Worm (Caenorhabditis elegans) whole organism, L1 larva: Measurements from ENCODE around the gene pap-1.

Experiments
- F16B12.6 ChIP-seq: fragments of 150-350 bp; optimal IDR thresholded peaks from 2 replicates; lab custom pipeline; 2014; ENCODE audit warnings: missing biosample characterization, missing genetic modification characterization
- aly-2 ChIP-seq: fragments of 150-350 bp; optimal IDR thresholded peaks from 2 replicates; lab custom pipeline; 2014; ENCODE audit warnings: missing biosample characterization, missing genetic modification characterization
- ama-1 ChIP-seq: fragments of 150-350 bp; optimal IDR thresholded peaks from 2 replicates; lab custom pipeline; 2014
- egl-27 ChIP-seq, 2 experiments: fragments of 150-350 bp in 1 of 2; sonication (generic microtip); optimal IDR thresholded peaks; 3 replicates each; lab custom pipeline; 2017 to 2018; ENCODE audit warnings: missing biosample characterization in 2 of 2, missing genetic modification characterization in 2 of 2, missing genetic modification reagents in 2 of 2
- jun-1 ChIP-seq: fragments of 150-350 bp; optimal IDR thresholded peaks from 2 replicates; lab custom pipeline; 2014; ENCODE audit warnings: missing biosample characterization, missing genetic modification reagents, missing genetic modification characterization
- lin-13 ChIP-seq: fragments of 150-350 bp; optimal IDR thresholded peaks from 2 replicates; lab custom pipeline; 2014; ENCODE audit warnings: missing biosample characterization, missing genetic modification reagents, missing genetic modification characterization
- mdl-1 ChIP-seq, 2 experiments: fragments of 150-350 bp; optimal IDR thresholded peaks; 2 replicates each; lab custom pipeline; 2014 to 2017; ENCODE audit warnings: missing biosample characterization in 2 of 2, missing genetic modification characterization in 2 of 2, inconsistent platforms in 1 of 2
- mep-1 ChIP-seq: fragments of 150-350 bp; optimal IDR thresholded peaks from 2 replicates; lab custom pipeline; 2014; ENCODE audit warnings: missing biosample characterization, missing genetic modification characterization
- nhr-11 ChIP-seq: fragments of 150-350 bp; optimal IDR thresholded peaks from 2 replicates; lab custom pipeline; 2014; ENCODE audit warnings: missing biosample characterization, missing genetic modification characterization
- nhr-90 ChIP-seq: sonication (generic microtip); optimal IDR thresholded peaks from 2 replicates; lab custom pipeline; 2016; ENCODE audit warnings: mild to moderate bottlenecking, missing genetic modification characterization, missing compliant biosample characterization; ENCODE audit not compliant: poor library complexity
- tlp-1 ChIP-seq: fragments of 150-350 bp; optimal IDR thresholded peaks from 2 replicates; lab custom pipeline; 2014; ENCODE audit warnings: missing biosample characterization, missing genetic modification characterization
- unc-86 ChIP-seq: sonication (generic microtip); optimal IDR thresholded peaks from 2 replicates; lab custom pipeline; 2016; ENCODE audit warnings: missing genetic modification characterization, missing compliant biosample characterization
- ztf-11 ChIP-seq, 2 experiments: sonication (generic microtip); optimal IDR thresholded peaks; 2 replicates each; lab custom pipeline; 2016 to 2017; ENCODE audit warnings: missing genetic modification characterization in 2 of 2, missing biosample characterization in 1 of 2, missing compliant biosample characterization in 1 of 2

- TF ChIP-seq egl-27 (tag; optimal IDR thresholded peaks at IDR 0.05; lab: Kevin White, UChicago) (no peak), F16B12.6 (tag; lab: Kevin White, UChicago) (no peak), unc-86 (tag; lab: Kevin White, UChicago) (no peak), ztf-11 (tag; optimal IDR thresholded peaks at IDR 0.05; lab: Kevin White, UChicago) (no peak), aly-2 (tag; lab: Kevin White, UChicago) (no peak), jun-1 (tag; lab: Kevin White, UChicago) (no peak), mdl-1 (tag; optimal IDR thresholded peaks at IDR 0.05; lab: Kevin White, UChicago) (no peak), lin-13 (GFP tag; lab: Kevin White, UChicago) (no peak), mep-1 (tag; lab: Kevin White, UChicago) (no peak), tlp-1 (tag; lab: Kevin White, UChicago) (no peak), ama-1 (no peak), nhr-11 (tag; lab: Kevin White, UChicago) (no peak), nhr-90 (tag; lab: Kevin White, UChicago) (no peak)
These were observed 36.5 kb downstream of the pap-1 start, which contains the start of the genes crp-1 and Y32F6B.9 for ce11 chrV:10478097-10478828.
